Worm (Caenorhabditis elegans) whole organism, mixed stage, embryonic: ENCODE measurements around the gene C05B5.12.

Source experiments
- M03D4.4 ChIP-seq: sonication (generic microtip); optimal IDR thresholded peaks from 2 replicates; lab custom pipeline; 2017; ENCODE audit warnings: mild to moderate bottlenecking, missing genetic modification characterization, missing compliant biosample characterization
- blmp-1 ChIP-seq: fragments of 150-350 bp; optimal IDR thresholded peaks from 2 replicates; lab custom pipeline; 2014; ENCODE audit warnings: missing biosample characterization, missing genetic modification characterization
- ceh-39 ChIP-seq: fragments of 150-350 bp; optimal IDR thresholded peaks from 2 replicates; lab custom pipeline; 2014; ENCODE audit warnings: missing biosample characterization, missing genetic modification characterization
- ceh-43 ChIP-seq: fragments of 200-800 bp; sonication (Bioruptor generic); optimal IDR thresholded peaks from 2 replicates; lab custom pipeline; 2018; ENCODE audit warnings: mild to moderate bottlenecking, missing genetic modification characterization, moderate library complexity, missing compliant biosample characterization
- ceh-83 ChIP-seq: fragments of 200-800 bp; sonication (Bioruptor generic); optimal IDR thresholded peaks from 2 replicates; lab custom pipeline; 2018; ENCODE audit warnings: mild to moderate bottlenecking, missing genetic modification characterization, missing compliant biosample characterization
- ces-1 ChIP-seq: fragments of 150-350 bp; optimal IDR thresholded peaks from 2 replicates; lab custom pipeline; 2014; ENCODE audit warnings: missing biosample characterization, missing genetic modification reagents, missing genetic modification characterization
- drap-1 ChIP-seq: fragments of 200-800 bp; sonication (Bioruptor generic); optimal IDR thresholded peaks from 3 replicates; lab custom pipeline; 2018; ENCODE audit warnings: mild to moderate bottlenecking, missing genetic modification characterization, missing compliant biosample characterization
- elt-3 ChIP-seq: fragments of 150-350 bp; optimal IDR thresholded peaks from 2 replicates; lab custom pipeline; 2014; ENCODE audit warnings: missing biosample characterization, missing genetic modification characterization
- flh-1 ChIP-seq: fragments of 200-800 bp; sonication (Bioruptor generic); optimal IDR thresholded peaks from 2 replicates; lab custom pipeline; 2018; ENCODE audit warnings: mild to moderate bottlenecking, missing genetic modification characterization, moderate library complexity, missing compliant biosample characterization
- ham-2 ChIP-seq: fragments of 200-800 bp; sonication (Bioruptor generic); optimal IDR thresholded peaks from 2 replicates; lab custom pipeline; 2018; ENCODE audit warnings: mild to moderate bottlenecking, missing genetic modification characterization, missing compliant biosample characterization
- hlh-1 ChIP-seq: fragments of 150-350 bp; optimal IDR thresholded peaks from 2 replicates; lab custom pipeline; 2014; ENCODE audit warnings: missing biosample characterization, missing genetic modification reagents, missing genetic modification characterization
- lin-13 ChIP-seq: fragments of 150-350 bp; optimal IDR thresholded peaks from 2 replicates; lab custom pipeline; 2014; ENCODE audit warnings: missing biosample characterization, missing genetic modification characterization
- lin-32 ChIP-seq: fragments of 200-800 bp; sonication (Bioruptor generic); optimal IDR thresholded peaks from 2 replicates; lab custom pipeline; 2018; ENCODE audit warnings: mild to moderate bottlenecking, missing genetic modification characterization, missing compliant biosample characterization
- lsy-2 ChIP-seq: fragments of 150-350 bp; optimal IDR thresholded peaks from 2 replicates; lab custom pipeline; 2014; ENCODE audit warnings: missing biosample characterization, missing genetic modification characterization
- mab-5 ChIP-seq: fragments of 150-350 bp; optimal IDR thresholded peaks from 2 replicates; lab custom pipeline; 2014; ENCODE audit warnings: missing biosample characterization, missing genetic modification characterization
- mep-1 ChIP-seq: fragments of 150-350 bp; optimal IDR thresholded peaks from 2 replicates; lab custom pipeline; 2017; ENCODE audit warnings: missing biosample characterization, missing genetic modification reagents, missing genetic modification characterization, inconsistent platforms
- mls-2 ChIP-seq: sonication (generic microtip); optimal IDR thresholded peaks from 2 replicates; lab custom pipeline; 2016; ENCODE audit warnings: mild to moderate bottlenecking, missing genetic modification characterization, moderate library complexity, missing compliant biosample characterization
- nhr-12 ChIP-seq: fragments of 150-350 bp; optimal IDR thresholded peaks from 2 replicates; lab custom pipeline; 2014; ENCODE audit warnings: missing biosample characterization, missing genetic modification characterization
- nhr-2 ChIP-seq: fragments of 150-350 bp; optimal IDR thresholded peaks from 2 replicates; lab custom pipeline; 2014; ENCODE audit warnings: missing biosample characterization, missing genetic modification characterization
- nhr-237 ChIP-seq: fragments of 150-350 bp; optimal IDR thresholded peaks from 2 replicates; lab custom pipeline; 2014; ENCODE audit warnings: missing biosample characterization, missing genetic modification characterization
- nhr-28 ChIP-seq: fragments of 150-350 bp; optimal IDR thresholded peaks from 2 replicates; lab custom pipeline; 2014; ENCODE audit warnings: missing biosample characterization, missing genetic modification characterization
- nhr-76 ChIP-seq: sonication (generic microtip); optimal IDR thresholded peaks from 2 replicates; lab custom pipeline; 2017; ENCODE audit warnings: missing biosample characterization, missing genetic modification characterization
- pha-4 ChIP-seq: fragments of 150-350 bp; optimal IDR thresholded peaks from 2 replicates; lab custom pipeline; 2018; ENCODE audit warnings: missing biosample characterization, missing genetic modification reagents, missing genetic modification characterization
- sem-2 ChIP-seq: fragments of 200-800 bp; sonication (Bioruptor generic); optimal IDR thresholded peaks from 2 replicates; lab custom pipeline; 2018; ENCODE audit warnings: mild to moderate bottlenecking, missing genetic modification characterization, missing compliant biosample characterization
- snpc-4 ChIP-seq: fragments of 150-350 bp; optimal IDR thresholded peaks from 2 replicates; lab custom pipeline; 2014; ENCODE audit warnings: missing biosample characterization, missing genetic modification characterization
- sptf-1 ChIP-seq: sonication (generic microtip); optimal IDR thresholded peaks from 2 replicates; lab custom pipeline; 2017; ENCODE audit warnings: mild to moderate bottlenecking, missing genetic modification characterization, moderate library complexity, missing compliant biosample characterization
- tbx-8 ChIP-seq: fragments of 200-800 bp; sonication (Bioruptor generic); optimal IDR thresholded peaks from 2 replicates; lab custom pipeline; 2018; ENCODE audit warnings: mild to moderate bottlenecking, missing genetic modification characterization, moderate library complexity, missing compliant biosample characterization
- unc-120 ChIP-seq: sonication (generic microtip); optimal IDR thresholded peaks from 2 replicates; lab custom pipeline; 2017; ENCODE audit warnings: missing genetic modification characterization, missing compliant biosample characterization; ENCODE audit not compliant: poor library complexity, severe bottlenecking
- unc-39 ChIP-seq: fragments of 150-350 bp; optimal IDR thresholded peaks from 2 replicates; lab custom pipeline; 2014; ENCODE audit warnings: missing biosample characterization, missing genetic modification characterization
- unc-62 ChIP-seq: fragments of 150-350 bp; optimal IDR thresholded peaks from 2 replicates; lab custom pipeline; 2014; ENCODE audit warnings: missing biosample characterization, missing genetic modification reagents, missing genetic modification characterization
- zip-8 ChIP-seq: fragments of 150-350 bp; optimal IDR thresholded peaks from 2 replicates; lab custom pipeline; 2014; ENCODE audit warnings: missing biosample characterization, missing genetic modification characterization
- ztf-11 ChIP-seq: fragments of 150-350 bp; optimal IDR thresholded peaks from 2 replicates; lab custom pipeline; 2014; ENCODE audit warnings: missing biosample characterization, missing genetic modification characterization

The C05B5.12 gene

DNA sequence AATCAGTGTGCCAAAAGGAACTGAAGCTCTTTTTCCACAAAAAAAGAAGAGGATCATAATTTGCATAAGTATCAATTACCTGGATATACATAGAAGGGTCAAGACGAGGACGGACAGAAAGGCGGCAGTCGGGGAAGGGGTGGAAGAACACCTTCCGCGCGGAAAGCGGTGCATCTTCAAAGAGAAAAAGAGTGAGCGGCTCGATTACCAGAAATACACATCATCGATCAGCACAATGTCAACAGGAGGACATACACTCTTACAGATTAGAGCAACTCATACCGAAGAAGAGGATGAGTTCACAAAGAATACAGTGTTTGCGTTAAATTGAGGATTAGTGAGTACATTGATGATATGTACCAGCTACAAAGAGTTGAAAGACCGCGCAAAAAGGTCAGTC, 17.8 kb upstream of the C05B5.12 start:
- TF ChIP-seq blmp-1 (tag; lab: Kevin White, UChicago), result no peak
- TF ChIP-seq nhr-76 (tag; lab: Kevin White, UChicago), result no peak
- peak; percentile 77 for TF ChIP-seq nhr-2 (tag; lab: Kevin White, UChicago)

- peak; percentile 66 for TF ChIP-seq ces-1
- no peak for TF ChIP-seq nhr-2 (tag; lab: Kevin White, UChicago)
Measured at ce11 chrIII:9972192-9972811, 14.9 kb upstream of the C05B5.12 start.

DNA sequence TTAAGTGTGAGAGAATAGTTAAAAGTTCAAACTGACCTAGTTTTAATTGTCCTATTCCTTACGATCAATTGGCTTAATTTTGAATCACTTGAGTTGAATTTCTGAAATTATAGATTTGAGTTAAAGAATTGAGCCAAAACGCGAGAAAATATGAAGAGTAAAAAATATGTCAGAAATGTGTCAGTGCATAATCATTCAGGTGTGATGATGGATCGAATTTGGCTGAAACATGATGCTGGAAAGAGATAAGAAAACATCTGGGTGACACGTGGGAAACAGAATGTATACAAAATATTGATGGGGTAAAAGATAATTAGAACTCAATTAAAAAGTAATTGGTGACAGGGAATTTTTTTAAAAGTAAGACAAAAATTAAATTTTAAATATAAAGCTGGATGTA, 13.4 kb upstream of the C05B5.12 start, which contains the start of gene R10E12.2:
Gene R10E12.2 (minus strand): TSS at position 101 of the 400 bp plus-strand sequence.
- TF ChIP-seq unc-120 (tag; lab: Kevin White, UChicago) (no peak), hlh-1 (tag; lab: Kevin White, UChicago) (no peak), mls-2 (tag; lab: Kevin White, UChicago) (no peak), unc-62 (GFP tag; lab: Kevin White, UChicago) (no peak), sptf-1 (no peak), elt-3 (tag; lab: Kevin White, UChicago) (no peak), lsy-2 (tag; lab: Kevin White, UChicago) (no peak), blmp-1 (tag; lab: Kevin White, UChicago) (no peak), ham-2 (GFP tag; lab: Kevin White, UChicago) (no peak), mep-1 (tag; lab: Kevin White, UChicago) (no peak), nhr-2 (tag; lab: Kevin White, UChicago) (no peak), mab-5 (tag; lab: Kevin White, UChicago) (no peak), lin-13 (tag; lab: Kevin White, UChicago) (no peak), ztf-11 (tag; lab: Kevin White, UChicago) (no peak), drap-1 (no peak), snpc-4 (no peak)

ce11 chrIII:9982119-9982642, 5.0 kb upstream of the C05B5.12 start:
- TF ChIP-seq nhr-28 (tag; lab: Kevin White, UChicago), result no peak
- TF ChIP-seq nhr-237 (tag; lab: Kevin White, UChicago), result no peak
- no peak for TF ChIP-seq nhr-12 (tag; lab: Kevin White, UChicago)
- TF ChIP-seq mep-1 (tag; lab: Kevin White, UChicago), result no peak
- TF ChIP-seq ceh-39 (tag; lab: Kevin White, UChicago), result no peak
- TF ChIP-seq lin-32 (GFP tag; lab: Kevin White, UChicago), result no peak
- TF ChIP-seq ces-1, result peak; percentile 64
- no peak for TF ChIP-seq ceh-83 (GFP tag; lab: Kevin White, UChicago)
- no peak for TF ChIP-seq snpc-4
- TF ChIP-seq unc-39, result no peak
- no peak for TF ChIP-seq pha-4 (tag; lab: Kevin White, UChicago)
- TF ChIP-seq M03D4.4, result no peak
- TF ChIP-seq unc-62 (GFP tag; lab: Kevin White, UChicago), result peak; percentile 55
- no peak for TF ChIP-seq flh-1
- no peak for TF ChIP-seq mab-5 (tag; lab: Kevin White, UChicago)

DNA sequence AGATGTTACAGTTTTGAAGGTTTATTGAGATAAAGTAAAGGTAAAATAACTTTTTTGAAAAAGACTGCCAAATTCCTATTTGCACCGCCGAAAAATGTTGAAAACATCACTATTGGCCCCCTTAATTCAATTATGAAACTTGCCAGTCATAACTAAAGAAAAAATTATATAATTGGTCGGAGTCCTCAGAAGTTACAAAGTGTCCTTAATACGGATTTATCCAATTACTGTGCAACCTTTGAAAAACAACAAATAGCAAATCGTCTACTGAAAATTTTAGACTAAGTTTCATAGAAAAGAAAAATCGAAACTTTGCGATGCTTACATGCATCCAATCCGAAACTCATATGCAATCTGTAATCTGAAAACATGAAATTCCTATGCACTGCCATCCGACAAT, 2.6 kb upstream of the C05B5.12 start:
- TF ChIP-seq lin-13 (tag; lab: Kevin White, UChicago) (no peak), mep-1 (tag; lab: Kevin White, UChicago) (no peak), blmp-1 (tag; lab: Kevin White, UChicago) (no peak), tbx-8 (GFP tag; lab: Kevin White, UChicago) (no peak), drap-1 (no peak), zip-8 (tag; lab: Kevin White, UChicago) (no peak), unc-120 (tag; lab: Kevin White, UChicago) (no peak)

ce11 chrIII:9985542-9985941, 1.6 kb upstream of the C05B5.12 start:
- no peak for TF ChIP-seq nhr-237 (tag; lab: Kevin White, UChicago)
- no peak for TF ChIP-seq sem-2 (GFP tag; lab: Kevin White, UChicago)
- no peak for TF ChIP-seq ham-2 (GFP tag; lab: Kevin White, UChicago)
- TF ChIP-seq nhr-28 (tag; lab: Kevin White, UChicago), result no peak
- TF ChIP-seq nhr-2 (tag; lab: Kevin White, UChicago), result no peak
- no peak for TF ChIP-seq snpc-4
- no peak for TF ChIP-seq ceh-43 (GFP tag; lab: Kevin White, UChicago)
- no peak for TF ChIP-seq hlh-1 (tag; lab: Kevin White, UChicago)
- TF ChIP-seq nhr-12 (tag; lab: Kevin White, UChicago), result no peak
